Worm (Caenorhabditis elegans) whole organism, mixed stage, embryonic: ENCODE measurements around the gene K02A6.1.

Source experiments
- blmp-1 ChIP-seq: fragments of 150-350 bp; optimal IDR thresholded peaks from 2 replicates; lab custom pipeline; 2014; ENCODE audit warnings: missing biosample characterization, missing genetic modification characterization
- ces-1 ChIP-seq: fragments of 150-350 bp; optimal IDR thresholded peaks from 2 replicates; lab custom pipeline; 2014; ENCODE audit warnings: missing biosample characterization, missing genetic modification reagents, missing genetic modification characterization
- cnd-1 ChIP-seq: fragments of 200-800 bp; sonication (Bioruptor generic); optimal IDR thresholded peaks from 2 replicates; lab custom pipeline; 2018; ENCODE audit warnings: mild to moderate bottlenecking, missing genetic modification characterization, missing compliant biosample characterization
- elt-1 ChIP-seq: sonication (generic microtip); optimal IDR thresholded peaks from 2 replicates; lab custom pipeline; 2017; ENCODE audit warnings: missing genetic modification characterization, mild to moderate bottlenecking, missing compliant biosample characterization, antibody characterized with exemption, moderate library complexity, borderline replicate concordance; ENCODE audit not compliant: insufficient read depth
- elt-3 ChIP-seq: fragments of 150-350 bp; optimal IDR thresholded peaks from 2 replicates; lab custom pipeline; 2014; ENCODE audit warnings: missing biosample characterization, missing genetic modification characterization
- lin-13 ChIP-seq: fragments of 150-350 bp; optimal IDR thresholded peaks from 2 replicates; lab custom pipeline; 2014; ENCODE audit warnings: missing biosample characterization, missing genetic modification characterization
- mab-5 ChIP-seq: fragments of 150-350 bp; optimal IDR thresholded peaks from 2 replicates; lab custom pipeline; 2014; ENCODE audit warnings: missing biosample characterization, missing genetic modification characterization
- nhr-2 ChIP-seq: fragments of 150-350 bp; optimal IDR thresholded peaks from 2 replicates; lab custom pipeline; 2014; ENCODE audit warnings: missing biosample characterization, missing genetic modification characterization
- nhr-237 ChIP-seq: fragments of 150-350 bp; optimal IDR thresholded peaks from 2 replicates; lab custom pipeline; 2014; ENCODE audit warnings: missing biosample characterization, missing genetic modification characterization
- nhr-76 ChIP-seq: sonication (generic microtip); optimal IDR thresholded peaks from 2 replicates; lab custom pipeline; 2017; ENCODE audit warnings: missing biosample characterization, missing genetic modification characterization
- pha-4 ChIP-seq: fragments of 150-350 bp; optimal IDR thresholded peaks from 2 replicates; lab custom pipeline; 2018; ENCODE audit warnings: missing biosample characterization, missing genetic modification reagents, missing genetic modification characterization
- snpc-4 ChIP-seq: fragments of 150-350 bp; optimal IDR thresholded peaks from 2 replicates; lab custom pipeline; 2014; ENCODE audit warnings: missing biosample characterization, missing genetic modification characterization
- unc-39 ChIP-seq: fragments of 150-350 bp; optimal IDR thresholded peaks from 2 replicates; lab custom pipeline; 2014; ENCODE audit warnings: missing biosample characterization, missing genetic modification characterization
- ztf-11 ChIP-seq: fragments of 150-350 bp; optimal IDR thresholded peaks from 2 replicates; lab custom pipeline; 2014; ENCODE audit warnings: missing biosample characterization, missing genetic modification characterization

ce11 chrX:8257687-8258086, 38.2 kb downstream of the K02A6.1 start:
- TF ChIP-seq elt-1 (tag; lab: Kevin White, UChicago) (no peak), snpc-4 (tag; lab: Kevin White, UChicago) (no peak), pha-4 (tag; lab: Kevin White, UChicago) (no peak), ces-1 (GFP tag; lab: Kevin White, UChicago) (no peak), lin-13 (tag; lab: Kevin White, UChicago) (no peak), elt-3 (tag; lab: Kevin White, UChicago) (no peak), unc-39 (tag; lab: Kevin White, UChicago) (no peak), cnd-1 (tag; lab: Kevin White, UChicago) (no peak), ztf-11 (tag; lab: Kevin White, UChicago) (no peak), nhr-76 (no peak), nhr-2 (tag; lab: Kevin White, UChicago) (no peak), mab-5 (no peak), nhr-237 (tag; lab: Kevin White, UChicago) (no peak), blmp-1 (tag; lab: Kevin White, UChicago) (no peak)
